Fruit fly (Drosophila melanogaster) whole organism, embryonic: ENCODE results near the gene CG14286.
A peak's percentile ranks its signal among the peaks of the same experiment; 100 is the strongest.

Source experiments
- Bteb2 ChIP-seq: fragments of 200-800 bp; sonication (Bioruptor generic); optimal IDR thresholded peaks from 2 replicates; lab custom pipeline; 2016; ENCODE audit warnings: missing biosample characterization, missing genetic modification characterization
- CG10366 ChIP-seq: fragments of 200-800 bp; sonication (Bioruptor generic); IDR thresholded peaks from 2 replicates; pipeline ENCODE4 v1.3.6; 2022; ENCODE audit warnings: missing biosample characterization, missing genetic modification characterization
- CG10431 ChIP-seq: fragments of 200-800 bp; sonication (Bioruptor generic); optimal IDR thresholded peaks from 3 replicates; lab custom pipeline; 2018; ENCODE audit warnings: missing biosample characterization, mild to moderate bottlenecking, missing genetic modification characterization
- CG12391 ChIP-seq: fragments of 200-800 bp; sonication (Bioruptor generic); optimal IDR thresholded peaks from 3 replicates; lab custom pipeline; 2018; ENCODE audit warnings: missing biosample characterization, mild to moderate bottlenecking, missing genetic modification characterization, moderate library complexity
- CG14441 ChIP-seq: fragments of 200-800 bp; sonication (Bioruptor generic); IDR thresholded peaks from 2 replicates; pipeline ENCODE4 v1.3.6; 2022; ENCODE audit warnings: missing biosample characterization, missing genetic modification characterization
- CG14710 ChIP-seq: fragments of 200-800 bp; sonication (Bioruptor generic); optimal IDR thresholded peaks from 3 replicates; lab custom pipeline; 2019; ENCODE audit warnings: missing biosample characterization, mild to moderate bottlenecking, missing genetic modification characterization, moderate library complexity
- CG17568 ChIP-seq: fragments of 200-800 bp; sonication (Bioruptor generic); optimal IDR thresholded peaks from 2 replicates; lab custom pipeline; 2018; ENCODE audit warnings: missing biosample characterization, mild to moderate bottlenecking, missing genetic modification characterization, moderate library complexity
- CG18764 ChIP-seq: fragments of 200-800 bp; sonication (Bioruptor generic); optimal IDR thresholded peaks from 3 replicates; lab custom pipeline; 2016; ENCODE audit warnings: missing biosample characterization, missing genetic modification characterization
- CG2120 ChIP-seq: fragments of 200-800 bp; sonication (Bioruptor generic); optimal IDR thresholded peaks from 3 replicates; lab custom pipeline; 2016; ENCODE audit warnings: missing biosample characterization, missing genetic modification characterization
- CG2202 ChIP-seq: fragments of 200-800 bp; sonication (Bioruptor generic); optimal IDR thresholded peaks from 2 replicates; lab custom pipeline; 2018; ENCODE audit warnings: missing biosample characterization, mild to moderate bottlenecking, missing genetic modification characterization
- CG3838 ChIP-seq: fragments of 200-800 bp; sonication (Bioruptor generic); optimal IDR thresholded peaks from 3 replicates; lab custom pipeline; 2016; ENCODE audit warnings: missing biosample characterization, missing genetic modification characterization
- CG4854 ChIP-seq: fragments of 200-800 bp; sonication (Bioruptor generic); optimal IDR thresholded peaks from 2 replicates; lab custom pipeline; 2016; ENCODE audit warnings: missing biosample characterization, missing genetic modification characterization, inconsistent platforms
- CG7357 ChIP-seq: fragments of 200-800 bp; sonication (Bioruptor generic); IDR thresholded peaks from 3 replicates; pipeline ENCODE4 v1.3.6; 2022; ENCODE audit warnings: missing biosample characterization, missing genetic modification characterization
- CG9437 ChIP-seq: fragments of 200-800 bp; sonication (Bioruptor generic); optimal IDR thresholded peaks from 2 replicates; lab custom pipeline; 2018; ENCODE audit warnings: missing biosample characterization, mild to moderate bottlenecking, missing genetic modification characterization
- CG9932 ChIP-seq: fragments of 200-800 bp; sonication (Bioruptor generic); IDR thresholded peaks from 2 replicates; pipeline ENCODE4 v1.3.6; 2022; ENCODE audit warnings: missing biosample characterization, missing genetic modification characterization
- Chrac-16 ChIP-seq: fragments of 200-800 bp; sonication (Bioruptor generic); optimal IDR thresholded peaks from 3 replicates; lab custom pipeline; 2016; ENCODE audit warnings: missing biosample characterization, missing genetic modification characterization
- Deaf1 ChIP-seq: fragments of 200-800 bp; optimal IDR thresholded peaks from 3 replicates; lab custom pipeline; 2019; ENCODE audit warnings: missing biosample characterization, mild to moderate bottlenecking, missing genetic modification characterization, moderate library complexity
- Dll ChIP-seq: fragments of 200-800 bp; sonication (Bioruptor generic); IDR thresholded peaks from 4 replicates; pipeline ENCODE4 v1.3.6; 2022; ENCODE audit warnings: missing biosample characterization, missing genetic modification characterization; ENCODE audit not compliant: partially characterized antibody
- Ets65A ChIP-seq: fragments of 200-800 bp; sonication (Bioruptor generic); peaks from one replicate; lab custom pipeline; 2016; ENCODE audit warnings: missing biosample characterization, missing genetic modification characterization
- GATAe ChIP-seq: fragments of 200-800 bp; sonication (Bioruptor generic); conservative IDR thresholded peaks from 2 replicates; pipeline ENCODE4 v1.3.6; 2022; ENCODE audit warnings: missing biosample characterization, missing genetic modification characterization
- HLH4C ChIP-seq: fragments of 200-800 bp; sonication (Bioruptor generic); IDR thresholded peaks from 3 replicates; pipeline ENCODE4 v1.3.6; 2022; ENCODE audit warnings: missing biosample characterization, missing genetic modification characterization; ENCODE audit not compliant: partially characterized antibody
- Hmr ChIP-seq: fragments of 200-800 bp; sonication (Bioruptor generic); optimal IDR thresholded peaks from 3 replicates; lab custom pipeline; 2017; ENCODE audit warnings: mild to moderate bottlenecking, missing biosample characterization, missing genetic modification reagents, missing genetic modification characterization
- Kr ChIP-seq: fragments of 200-800 bp; sonication (Bioruptor generic); optimal IDR thresholded peaks from 2 replicates; lab custom pipeline; 2017; ENCODE audit warnings: missing biosample characterization, mild to moderate bottlenecking, missing genetic modification characterization
- Lhr ChIP-seq: fragments of 200-800 bp; sonication (Bioruptor generic); optimal IDR thresholded peaks from 3 replicates; lab custom pipeline; 2017; ENCODE audit warnings: mild to moderate bottlenecking, missing biosample characterization, missing genetic modification reagents, missing genetic modification characterization
- Lim3 ChIP-seq: fragments of 200-800 bp; sonication (Bioruptor generic); IDR thresholded peaks from 2 replicates; pipeline ENCODE4 v1.3.6; 2022; ENCODE audit warnings: missing biosample characterization, missing genetic modification characterization
- NFAT ChIP-seq: fragments of 200-800 bp; sonication (Bioruptor generic); IDR thresholded peaks from 2 replicates; pipeline ENCODE4 v1.3.6; 2022; ENCODE audit warnings: missing biosample characterization, missing genetic modification characterization
- Trl ChIP-seq, 3 experiments: fragments of >200 bp in 2 of 3; fragments of 200-800 bp in 1 of 3; sonication (Bioruptor generic) in 1 of 3; optimal IDR thresholded peaks; 2 replicates in 1 of 3; 3 replicates in 2 of 3; lab custom pipeline; 2016 to 2017; ENCODE audit warnings: missing biosample characterization in 1 of 3, missing genetic modification characterization in 1 of 3
- ab ChIP-seq: fragments of 200-800 bp; sonication (Bioruptor generic); optimal IDR thresholded peaks from 2 replicates; lab custom pipeline; 2016; ENCODE audit warnings: missing biosample characterization, missing genetic modification characterization
- caup ChIP-seq: fragments of 200-800 bp; sonication (Bioruptor generic); optimal IDR thresholded peaks from 3 replicates; lab custom pipeline; 2017; ENCODE audit warnings: missing biosample characterization, mild to moderate bottlenecking, missing genetic modification characterization, moderate library complexity; ENCODE audit not compliant: severe bottlenecking
- chif ChIP-seq, 2 experiments: fragments of 200-800 bp; sonication (Bioruptor generic); optimal IDR thresholded peaks; 3 replicates each; lab custom pipeline; 2016; ENCODE audit warnings: missing biosample characterization in 2 of 2, missing genetic modification characterization in 2 of 2
- crp ChIP-seq, 2 experiments: fragments of 200-800 bp; sonication (Bioruptor generic); optimal IDR thresholded peaks; 2 replicates in 1 of 2; 3 replicates in 1 of 2; lab custom pipeline; 2017; ENCODE audit warnings: missing biosample characterization in 2 of 2, missing genetic modification characterization in 2 of 2, mild to moderate bottlenecking in 1 of 2, moderate library complexity in 1 of 2
- da ChIP-seq: fragments of 200-800 bp; sonication (Bioruptor generic); optimal IDR thresholded peaks from 2 replicates; lab custom pipeline; 2016; ENCODE audit warnings: missing biosample characterization, missing genetic modification characterization
- emc ChIP-seq: fragments of 200-800 bp; sonication (Bioruptor generic); optimal IDR thresholded peaks from 2 replicates; lab custom pipeline; 2016; ENCODE audit warnings: missing biosample characterization, missing genetic modification characterization
- en ChIP-seq: fragments of 200-800 bp; sonication (Bioruptor generic); optimal IDR thresholded peaks from 2 replicates; lab custom pipeline; 2016; ENCODE audit warnings: missing biosample characterization, missing genetic modification characterization
- exex ChIP-seq: fragments of 200-800 bp; sonication (Bioruptor generic); optimal IDR thresholded peaks from 4 replicates; lab custom pipeline; 2018; ENCODE audit warnings: missing biosample characterization, mild to moderate bottlenecking, missing genetic modification characterization, moderate library complexity
- fru ChIP-seq: fragments of >200 bp; optimal IDR thresholded peaks from 2 replicates; lab custom pipeline; 2017
- gcm ChIP-seq: fragments of 200-800 bp; sonication (Bioruptor generic); optimal IDR thresholded peaks from 2 replicates; lab custom pipeline; 2019; ENCODE audit warnings: missing biosample characterization, mild to moderate bottlenecking, missing genetic modification characterization, moderate library complexity
- grau ChIP-seq: fragments of 200-800 bp; optimal IDR thresholded peaks from 3 replicates; lab custom pipeline; 2019; ENCODE audit warnings: missing biosample characterization, mild to moderate bottlenecking, missing genetic modification characterization, moderate library complexity
- gsb-n ChIP-seq: fragments of 200-800 bp; sonication (Bioruptor generic); optimal IDR thresholded peaks from 3 replicates; lab custom pipeline; 2018; ENCODE audit warnings: missing biosample characterization, mild to moderate bottlenecking, missing genetic modification characterization
- gt ChIP-seq: fragments of 200-800 bp; sonication (Bioruptor generic); IDR thresholded peaks from 2 replicates; pipeline ENCODE4 v1.3.6; 2022; ENCODE audit warnings: missing biosample characterization, missing genetic modification characterization
- hbn ChIP-seq: fragments of 200-800 bp; sonication (Bioruptor generic); IDR thresholded peaks from 2 replicates; pipeline ENCODE4 v1.3.6; 2022; ENCODE audit warnings: missing biosample characterization, missing genetic modification characterization; ENCODE audit not compliant: partially characterized antibody
- jing ChIP-seq: fragments of 200-800 bp; sonication (Bioruptor generic); optimal IDR thresholded peaks from 2 replicates; lab custom pipeline; 2018; ENCODE audit warnings: missing biosample characterization, mild to moderate bottlenecking, missing genetic modification characterization
- knrl ChIP-seq: fragments of 200-800 bp; sonication (Bioruptor generic); IDR thresholded peaks from 3 replicates; pipeline ENCODE4 v1.3.6; 2022; ENCODE audit warnings: missing biosample characterization, missing genetic modification characterization; ENCODE audit not compliant: partially characterized antibody
- lab ChIP-seq: fragments of 200-800 bp; sonication (Bioruptor generic); optimal IDR thresholded peaks from 3 replicates; lab custom pipeline; 2017; ENCODE audit warnings: missing biosample characterization, missing genetic modification characterization, mild to moderate bottlenecking, moderate library complexity, missing genetic modification reagents
- lov ChIP-seq, 2 experiments: fragments of 200-800 bp in 1 of 2; fragments of >200 bp in 1 of 2; sonication (Bioruptor generic) in 1 of 2; IDR thresholded peaks in 1 of 2; optimal IDR thresholded peaks in 1 of 2; 2 replicates in 1 of 2; 3 replicates in 1 of 2; pipeline versions ENCODE4 v1.3.6 to Lab custom; 2017 to 2022; ENCODE audit warnings: missing biosample characterization in 1 of 2, missing genetic modification characterization in 1 of 2
- luna ChIP-seq: fragments of 200-800 bp; sonication (Bioruptor generic); optimal IDR thresholded peaks from 2 replicates; lab custom pipeline; 2016; ENCODE audit warnings: missing biosample characterization, missing genetic modification characterization
- sens ChIP-seq: fragments of 200-800 bp; sonication (Bioruptor generic); peaks from one replicate; lab custom pipeline; 2016; ENCODE audit warnings: missing biosample characterization, missing genetic modification characterization
- so ChIP-seq: fragments of 200-800 bp; sonication (Bioruptor generic); IDR thresholded peaks from 3 replicates; pipeline ENCODE4 v1.3.6; 2022; ENCODE audit warnings: missing biosample characterization, missing genetic modification characterization

Gene CG14286

dm6 chr3R:18987428-18988416 is 36.2 kb upstream of the CG14286 start:
- no peak for TF ChIP-seq CG9437 (GFP tag; lab: Kevin White, UChicago)
- TF ChIP-seq Ets65A, result no peak
- TF ChIP-seq knrl (GFP tag; lab: Robert Waterston, UW), result no peak
- no peak for TF ChIP-seq hbn (GFP tag; lab: Robert Waterston, UW)
- TF ChIP-seq luna, result no peak
- peak; percentile 61 for TF ChIP-seq Deaf1 (tag; lab: Kevin White, UChicago)
- TF ChIP-seq gt (GFP tag; lab: Robert Waterston, UW), result no peak
- TF ChIP-seq GATAe (GFP tag; lab: Robert Waterston, UW), result no peak
- no peak for TF ChIP-seq CG18764 (GFP tag; lab: Kevin White, UChicago)
- no peak for TF ChIP-seq lov (optimal IDR thresholded peaks at IDR 0.05; lab: Kevin White, UChicago)
- TF ChIP-seq lov (GFP tag; IDR thresholded peaks at IDR 0.05; lab: Robert Waterston, UW), result no peak
- TF ChIP-seq ab (GFP tag; lab: Kevin White, UChicago), result no peak
- TF ChIP-seq gcm (GFP tag; lab: Kevin White, UChicago), result peak; percentile 57
- no peak for TF ChIP-seq CG9932 (GFP tag; lab: Robert Waterston, UW)
- no peak for TF ChIP-seq CG4854 (GFP tag; lab: Kevin White, UChicago)
- TF ChIP-seq grau (tag; lab: Kevin White, UChicago), result no peak
- no peak for TF ChIP-seq gsb-n (tag; lab: Kevin White, UChicago)
- 0 out of 2 replicates have a peak, but pooled peaks have one; percentile 21 for TF ChIP-seq CG14441 (GFP tag; lab: Robert Waterston, UW)
- no peak for TF ChIP-seq CG7357 (GFP tag; lab: Robert Waterston, UW)
- no peak for TF ChIP-seq Chrac-16 (GFP tag; lab: Kevin White, UChicago)
- TF ChIP-seq CG17568, result peak; percentile 40
- TF ChIP-seq NFAT (GFP tag; lab: Robert Waterston, UW), result no peak
- TF ChIP-seq Kr (GFP tag; lab: Kevin White, UChicago), result no peak
- TF ChIP-seq emc (GFP tag; lab: Kevin White, UChicago), result no peak
- TF ChIP-seq CG14710 (tag; lab: Kevin White, UChicago), result peak; percentile 35
- TF ChIP-seq CG10366 (GFP tag; lab: Robert Waterston, UW), result no peak
- TF ChIP-seq fru (lab: Kevin White, UChicago), result no peak
- TF ChIP-seq Trl (optimal IDR thresholded peaks at IDR 0.05; lab: Kevin White, UChicago), result no peak
- TF ChIP-seq Trl (GFP tag; optimal IDR thresholded peaks at IDR 0.05; lab: Kevin White, UChicago), result no peak
- no peak for TF ChIP-seq exex
- TF ChIP-seq Lim3 (GFP tag; lab: Robert Waterston, UW), result no peak
- TF ChIP-seq CG2202 (tag; lab: Kevin White, UChicago), result peak; percentile 8
- TF ChIP-seq da (GFP tag; lab: Kevin White, UChicago), result no peak
- TF ChIP-seq crp (GFP tag; optimal IDR thresholded peaks at IDR 0.05; lab: Kevin White, UChicago), result no peak
- no peak for TF ChIP-seq CG3838 (GFP tag; lab: Kevin White, UChicago)
- no peak for TF ChIP-seq Lhr (GFP tag; lab: Kevin White, UChicago)
- TF ChIP-seq Bteb2, result no peak
- peak; percentile 3 for TF ChIP-seq CG2120 (GFP tag; lab: Kevin White, UChicago)
- TF ChIP-seq lab (GFP tag; lab: Kevin White, UChicago), result peak; percentile 41
- TF ChIP-seq CG12391 (tag; lab: Kevin White, UChicago), result peak; percentile 23
- no peak for TF ChIP-seq Dll (GFP tag; lab: Robert Waterston, UW)
- peak; percentile 39 for TF ChIP-seq sens
- TF ChIP-seq jing (GFP tag; lab: Kevin White, UChicago), result no peak
- peak in 1 of 2 experiments; percentile 1 for TF ChIP-seq chif (GFP tag; optimal IDR thresholded peaks at IDR 0.05; lab: Kevin White, UChicago)
- TF ChIP-seq CG10431, result no peak
- TF ChIP-seq HLH4C, result no peak
- peak; percentile 28; the same call in 1 of the 3 replicates for TF ChIP-seq so (GFP tag; lab: Robert Waterston, UW)
- TF ChIP-seq caup (GFP tag; lab: Kevin White, UChicago), result no peak
- TF ChIP-seq en (GFP tag; lab: Kevin White, UChicago), result no peak
- TF ChIP-seq Hmr (GFP tag; lab: Kevin White, UChicago), result peak; percentile 3
